Worm (Caenorhabditis elegans): ENCODE measurements around the gene Y38H6C.13.

Y38H6C.13 gene

ce11 chrV:20486549-20486948 lies 41.0 kb upstream of the Y38H6C.13 start:
- no peak for TF ChIP-seq fkh-10 (GFP tag; optimal IDR thresholded peaks at IDR 0.05)
- no peak for TF ChIP-seq pax-1 (tag; optimal IDR thresholded peaks at IDR 0.05)
- peak; percentile 53 for TF ChIP-seq hlh-8 (tag; optimal IDR thresholded peaks at IDR 0.05)
- TF ChIP-seq rnt-1 (tag; optimal IDR thresholded peaks at IDR 0.05), result no peak
- no peak for TF ChIP-seq fax-1 (tag; optimal IDR thresholded peaks at IDR 0.05)
- TF ChIP-seq F13H6.1 (tag; optimal IDR thresholded peaks at IDR 0.05), result no peak
- TF ChIP-seq ztf-16 (tag; optimal IDR thresholded peaks at IDR 0.05), result no peak
- TF ChIP-seq ceh-18 (tag; optimal IDR thresholded peaks at IDR 0.05), result peak; percentile 9
- TF ChIP-seq ceh-30 (tag; optimal IDR thresholded peaks at IDR 0.05), result no peak
- no peak for TF ChIP-seq mec-3 (tag; optimal IDR thresholded peaks at IDR 0.05; ENCODE audit: borderline replicate concordance)
- TF ChIP-seq unc-86 (tag; optimal IDR thresholded peaks at IDR 0.05), result no peak
- no peak for TF ChIP-seq ceh-34 (tag; optimal IDR thresholded peaks at IDR 0.05)
- no peak for TF ChIP-seq hlh-13 (GFP tag; optimal IDR thresholded peaks at IDR 0.05)
- TF ChIP-seq eyg-1 (tag; optimal IDR thresholded peaks at IDR 0.05), result no peak
- no peak for TF ChIP-seq nfya-1 (tag; optimal IDR thresholded peaks at IDR 0.05)

- no peak for TF ChIP-seq unc-42 (tag; optimal IDR thresholded peaks at IDR 0.05)
- no peak for TF ChIP-seq C38D4.7 (GFP tag; optimal IDR thresholded peaks at IDR 0.05)
These were observed 38.5 kb upstream of the Y38H6C.13 start, which contains the start of gene srbc-78 for ce11 chrV:20489102-20489501. srbc-78 (minus strand) TSS chrV:20489202.

ce11 chrV:20492385-20492784 lies 35.2 kb upstream of the Y38H6C.13 start, which contains the start of gene srbc-79:
srbc-79 (minus strand) TSS chrV:20492485.
- TF ChIP-seq pqm-1 (tag; optimal IDR thresholded peaks at IDR 0.05), result no peak
- TF ChIP-seq zip-5 (tag; optimal IDR thresholded peaks at IDR 0.05), result no peak
- no peak for TF ChIP-seq npax-4 (tag; optimal IDR thresholded peaks at IDR 0.05)
- no peak for TF ChIP-seq ceh-18 (tag; optimal IDR thresholded peaks at IDR 0.05)
- no peak for TF ChIP-seq ceh-6 (GFP tag; optimal IDR thresholded peaks at IDR 0.05)
- TF ChIP-seq mec-3 (tag; optimal IDR thresholded peaks at IDR 0.05; ENCODE audit: borderline replicate concordance), result no peak
- TF ChIP-seq T23F11.4 (GFP tag; optimal IDR thresholded peaks at IDR 0.05), result no peak
- no peak for TF ChIP-seq hlh-13 (GFP tag; optimal IDR thresholded peaks at IDR 0.05)
- TF ChIP-seq unc-55 (GFP tag; optimal IDR thresholded peaks at IDR 0.05), result no peak
- no peak for TF ChIP-seq rnt-1 (tag; optimal IDR thresholded peaks at IDR 0.05)
- TF ChIP-seq nhr-232 (tag; optimal IDR thresholded peaks at IDR 0.05), result no peak

ce11 chrV:20493271-20494231 lies 34.0 kb upstream of the Y38H6C.13 start, which contains the start of gene B0250.5:
B0250.5 (plus strand) TSS chrV:20493924.
- TF ChIP-seq C38D4.7 (GFP tag; optimal IDR thresholded peaks at IDR 0.05) (no peak), unc-3 (GFP tag; conservative IDR thresholded peaks at IDR 0.05) (no peak), unc-3 (tag; optimal IDR thresholded peaks at IDR 0.05) (peak; percentile 11)

- TF ChIP-seq hlh-8 (tag; optimal IDR thresholded peaks at IDR 0.05) (no peak), fkh-6 (tag; optimal IDR thresholded peaks at IDR 0.05) (no peak), ttx-3 (tag; optimal IDR thresholded peaks at IDR 0.05) (no peak), pqm-1 (tag; optimal IDR thresholded peaks at IDR 0.05) (no peak), ama-1 (optimal IDR thresholded peaks at IDR 0.05) (no peak), odd-2 (tag; optimal IDR thresholded peaks at IDR 0.05) (no peak), rnt-1 (tag; optimal IDR thresholded peaks at IDR 0.05) (no peak), ref-2 (tag; optimal IDR thresholded peaks at IDR 0.05) (no peak), ahr-1 (tag; optimal IDR thresholded peaks at IDR 0.05) (no peak), hlh-13 (GFP tag; optimal IDR thresholded peaks at IDR 0.05) (no peak), sdc-2 (tag; optimal IDR thresholded peaks at IDR 0.05) (no peak), mec-3 (tag; optimal IDR thresholded peaks at IDR 0.05; ENCODE audit: borderline replicate concordance) (no peak), ceh-19 (GFP tag; optimal IDR thresholded peaks at IDR 0.05) (no peak), ceh-2 (tag; optimal IDR thresholded peaks at IDR 0.05) (no peak)
These were observed 30.1 kb upstream of the Y38H6C.13 start for ce11 chrV:20497537-20497936.
